In genomic region chr2L:18559084-18559483, dm6 we compare ENCODE assay signal across 3 fruit fly cellular contexts.
TF ChIP-seq lines count a peak whose summit lies in the region.

No protein-coding gene starts in this region.

- TF ChIP-seq CTCF in whole organism, embryonic (GFP tag; optimal IDR thresholded peaks at IDR 0.05; lab: Kevin White, UChicago), result no peak

TF ChIP-seq in whole organism, embryonic, 481 proteins besides CTCF, POLR2A, EP300 and RAD21 (continues in another document):
- TF ChIP-seq croc (GFP tag; conservative IDR thresholded peaks at IDR 0.05; lab: Robert Waterston, UW) (no peak), CG8944 (GFP tag; optimal IDR thresholded peaks at IDR 0.05; lab: Kevin White, UChicago) (no peak), Hmr (GFP tag; optimal IDR thresholded peaks at IDR 0.05; lab: Kevin White, UChicago) (peak; percentile 6), cwo (GFP tag; optimal IDR thresholded peaks at IDR 0.05; lab: Kevin White, UChicago) (peak; percentile 53), CG2120 (GFP tag; optimal IDR thresholded peaks at IDR 0.05; lab: Kevin White, UChicago) (peak; percentile 11), aop (GFP tag; IDR thresholded peaks at IDR 0.05; lab: Robert Waterston, UW) (no peak), HLHmδ (GFP tag; optimal IDR thresholded peaks at IDR 0.05; lab: Kevin White, UChicago) (no peak), CG3995 (GFP tag; optimal IDR thresholded peaks at IDR 0.05; lab: Kevin White, UChicago) (no peak), Hsf (GFP tag; optimal IDR thresholded peaks at IDR 0.05; lab: Kevin White, UChicago) (no peak), row (GFP tag; IDR thresholded peaks at IDR 0.05; lab: Robert Waterston, UW) (no peak), dmrt11E (tag; optimal IDR thresholded peaks at IDR 0.05; lab: Kevin White, UChicago) (no peak), CG2889 (GFP tag; IDR thresholded peaks at IDR 0.05; lab: Robert Waterston, UW) (no peak), vnd (GFP tag; IDR thresholded peaks at IDR 0.05; lab: Robert Waterston, UW; ENCODE audit: partially characterized antibody) (no peak), chinmo (GFP tag; IDR thresholded peaks at IDR 0.05; lab: Robert Waterston, UW; ENCODE audit: partially characterized antibody) (0 out of 4 replicates have a peak, but pooled peaks have one; percentile 10), CG31388 (GFP tag; optimal IDR thresholded peaks at IDR 0.05; lab: Kevin White, UChicago) (no peak), z (GFP tag; IDR thresholded peaks at IDR 0.05; lab: Robert Waterston, UW) (no peak), nerfin-2 (GFP tag; IDR thresholded peaks at IDR 0.05; lab: Robert Waterston, UW; ENCODE audit: partially characterized antibody) (no peak), rib (GFP tag; IDR thresholded peaks at IDR 0.05; lab: Robert Waterston, UW) (no peak), Dref (GFP tag; IDR thresholded peaks at IDR 0.05; lab: Robert Waterston, UW) (no peak), CG9437 (GFP tag; optimal IDR thresholded peaks at IDR 0.05; lab: Kevin White, UChicago) (no peak), CG14014 (GFP tag; IDR thresholded peaks at IDR 0.05; lab: Robert Waterston, UW) (peak; percentile 11; the same call in 1 of the 2 replicates), twi (tag; optimal IDR thresholded peaks at IDR 0.05; lab: Kevin White, UChicago) (no peak), Neu2 (GFP tag; optimal IDR thresholded peaks at IDR 0.05; lab: Kevin White, UChicago; ENCODE audit: borderline replicate concordance) (no peak), CG18764 (GFP tag; optimal IDR thresholded peaks at IDR 0.05; lab: Kevin White, UChicago) (no peak), CG6791 (GFP tag; IDR thresholded peaks at IDR 0.05; lab: Robert Waterston, UW; ENCODE audit: partially characterized antibody) (no peak), nau (GFP tag; optimal IDR thresholded peaks at IDR 0.05; lab: Kevin White, UChicago) (peak; percentile 1), Mad (GFP tag; optimal IDR thresholded peaks at IDR 0.05; lab: Kevin White, UChicago) (no peak), NfI (GFP tag; optimal IDR thresholded peaks at IDR 0.05; lab: Kevin White, UChicago) (no peak), seq (GFP tag; IDR thresholded peaks at IDR 0.05; lab: Robert Waterston, UW) (no peak), CG8765 (GFP tag; IDR thresholded peaks at IDR 0.05; lab: Robert Waterston, UW) (no peak)

TF ChIP-seq in whole organism, prepupa, 60 proteins besides CTCF, POLR2A, EP300 and RAD21:
- TF ChIP-seq esn (GFP tag; optimal IDR thresholded peaks at IDR 0.05; lab: Kevin White, UChicago) (peak; percentile 9), CG3032 (tag; optimal IDR thresholded peaks at IDR 0.05; lab: Kevin White, UChicago) (no peak), CG8632 (GFP tag; optimal IDR thresholded peaks at IDR 0.05; lab: Kevin White, UChicago) (no peak), Eip93F (GFP tag; optimal IDR thresholded peaks at IDR 0.05; lab: Kevin White, UChicago) (peak; percentile 8), vri (GFP tag; optimal IDR thresholded peaks at IDR 0.05; lab: Kevin White, UChicago) (peak; percentile 16), fkh (GFP tag; optimal IDR thresholded peaks at IDR 0.05; lab: Kevin White, UChicago) (peak; percentile 67), Eip78C (GFP tag; lab: Kevin White, UChicago) (peak; percentile 35), dac (GFP tag; optimal IDR thresholded peaks at IDR 0.05; lab: Kevin White, UChicago) (no peak), Sox15 (GFP tag; optimal IDR thresholded peaks at IDR 0.05; lab: Kevin White, UChicago) (no peak)

TF ChIP-seq in whole organism, wandering third instar larva, 38 proteins besides CTCF, POLR2A, EP300 and RAD21:
- TF ChIP-seq woc (GFP tag; optimal IDR thresholded peaks at IDR 0.05; lab: Kevin White, UChicago) (no peak), jim (GFP tag; optimal IDR thresholded peaks at IDR 0.05; lab: Kevin White, UChicago) (no peak), N (GFP tag; optimal IDR thresholded peaks at IDR 0.05; lab: Kevin White, UChicago) (no peak), CG9705 (GFP tag; optimal IDR thresholded peaks at IDR 0.05; lab: Kevin White, UChicago) (peak; percentile 20), Dfd (GFP tag; optimal IDR thresholded peaks at IDR 0.05; lab: Kevin White, UChicago) (no peak), HLH106 (tag; optimal IDR thresholded peaks at IDR 0.05; lab: Kevin White, UChicago) (no peak), ey (GFP tag; optimal IDR thresholded peaks at IDR 0.05; lab: Kevin White, UChicago) (no peak), Hnf4 (GFP tag; optimal IDR thresholded peaks at IDR 0.05; lab: Kevin White, UChicago) (peak; percentile 26), GATAd (GFP tag; optimal IDR thresholded peaks at IDR 0.05; lab: Kevin White, UChicago) (peak; percentile 12), pan (optimal IDR thresholded peaks at IDR 0.05; lab: Kevin White, UChicago) (no peak), foxo (GFP tag; optimal IDR thresholded peaks at IDR 0.05; lab: Kevin White, UChicago) (peak in 1 of 2 experiments; percentile 28), Vsx2 (GFP tag; optimal IDR thresholded peaks at IDR 0.05; lab: Kevin White, UChicago; ENCODE audit: partially characterized antibody) (no peak), sage (GFP tag; optimal IDR thresholded peaks at IDR 0.05; lab: Kevin White, UChicago) (no peak), CrebA (GFP tag; optimal IDR thresholded peaks at IDR 0.05; lab: Kevin White, UChicago; ENCODE audit: borderline replicate concordance) (peak; percentile 54), OdsH (GFP tag; optimal IDR thresholded peaks at IDR 0.05; lab: Kevin White, UChicago) (peak; percentile 41), usp (GFP tag; optimal IDR thresholded peaks at IDR 0.05; lab: Kevin White, UChicago) (no peak), rgr (GFP tag; optimal IDR thresholded peaks at IDR 0.05; lab: Kevin White, UChicago) (peak; percentile 19), Abd-B (GFP tag; optimal IDR thresholded peaks at IDR 0.05; lab: Kevin White, UChicago) (no peak), Hr83 (GFP tag; optimal IDR thresholded peaks at IDR 0.05; lab: Kevin White, UChicago; ENCODE audit: poor library complexity, severe bottlenecking) (peak; percentile 25), lola (GFP tag; optimal IDR thresholded peaks at IDR 0.05; lab: Kevin White, UChicago) (no peak), fru (GFP tag; optimal IDR thresholded peaks at IDR 0.05; lab: Kevin White, UChicago) (no peak), dmrt93B (GFP tag; optimal IDR thresholded peaks at IDR 0.05; lab: Kevin White, UChicago) (no peak), h (GFP tag; optimal IDR thresholded peaks at IDR 0.05; lab: Kevin White, UChicago) (peak; percentile 78), dsf (GFP tag; optimal IDR thresholded peaks at IDR 0.05; lab: Kevin White, UChicago; ENCODE audit: borderline replicate concordance) (no peak), Mio (GFP tag; optimal IDR thresholded peaks at IDR 0.05; lab: Kevin White, UChicago) (no peak), Sp1 (GFP tag; optimal IDR thresholded peaks at IDR 0.05; lab: Kevin White, UChicago) (peak; percentile 19), dl (GFP tag; optimal IDR thresholded peaks at IDR 0.05; lab: Kevin White, UChicago; ENCODE audit: insufficient read depth in 1 of 2, partially characterized antibody in 2 of 2) (no peak), br (GFP tag; optimal IDR thresholded peaks at IDR 0.05; lab: Kevin White, UChicago) (no peak), Jra (GFP tag; optimal IDR thresholded peaks at IDR 0.05; lab: Kevin White, UChicago) (no peak), Hr78 (GFP tag; optimal IDR thresholded peaks at IDR 0.05; lab: Kevin White, UChicago) (no peak), Myc (optimal IDR thresholded peaks at IDR 0.05; lab: Kevin White, UChicago) (no peak), brk (GFP tag; optimal IDR thresholded peaks at IDR 0.05; lab: Kevin White, UChicago) (no peak), psq (GFP tag; optimal IDR thresholded peaks at IDR 0.05; lab: Kevin White, UChicago) (peak; percentile 28), Rel (GFP tag; optimal IDR thresholded peaks at IDR 0.05; lab: Kevin White, UChicago) (no peak), Rel (tag; optimal IDR thresholded peaks at IDR 0.05; lab: Kevin White, UChicago) (peak; percentile 54), tai (GFP tag; optimal IDR thresholded peaks at IDR 0.05; lab: Kevin White, UChicago) (no peak), CG32264 (GFP tag; optimal IDR thresholded peaks at IDR 0.05; lab: Kevin White, UChicago) (no peak), Dif (GFP tag; optimal IDR thresholded peaks at IDR 0.05; lab: Kevin White, UChicago; ENCODE audit: partially characterized antibody) (no peak), sv (GFP tag; optimal IDR thresholded peaks at IDR 0.05; lab: Kevin White, UChicago) (no peak)
